Worm (Caenorhabditis elegans) whole organism, midembryonic: ENCODE results near the gene W03F9.2.

ENCODE experiments used
- klf-2 ChIP-seq: fragments of 200-800 bp; sonication (Bioruptor generic); conservative IDR thresholded peaks from 2 replicates; pipeline ENCODE4 v1.3.6; 2022; ENCODE audit warnings: missing genetic modification reagents, missing genetic modification characterization, missing compliant biosample characterization
- med-1 ChIP-seq: sonication (generic microtip); optimal IDR thresholded peaks from 2 replicates; lab custom pipeline; 2017; ENCODE audit warnings: missing genetic modification characterization, mild to moderate bottlenecking, missing compliant biosample characterization, antibody characterized with exemption, missing genetic modification reagents; ENCODE audit not compliant: insufficient read depth
- ref-1 ChIP-seq: fragments of 200-800 bp; sonication (Bioruptor generic); conservative IDR thresholded peaks from 2 replicates; pipeline ENCODE4 v1.3.6; 2022; ENCODE audit warnings: missing genetic modification reagents, missing genetic modification characterization, missing compliant biosample characterization
- ztf-29 ChIP-seq: fragments of 200-800 bp; sonication (Bioruptor generic); IDR thresholded peaks from 2 replicates; pipeline ENCODE4 v1.3.6; 2022; ENCODE audit warnings: missing genetic modification reagents, missing genetic modification characterization, missing compliant biosample characterization

ce11 chrV:172110-172509, 44.3 kb upstream of the W03F9.2 start, which contains the start of gene cfap-36:
- no peak for TF ChIP-seq med-1 (GFP tag; lab: Kevin White, UChicago)
- TF ChIP-seq klf-2 = no peak
- TF ChIP-seq ref-1 = no peak
- TF ChIP-seq ztf-29 (GFP tag; lab: Robert Waterston, UW) = no peak
